Worm (Caenorhabditis elegans) whole organism, young adult: ENCODE measurements around the gene asd-1.
A peak's percentile ranks its signal among the peaks of the same experiment; 100 is the strongest.

ENCODE experiments used
- B0035.1 ChIP-seq: sonication (generic microtip); optimal IDR thresholded peaks from 2 replicates; lab custom pipeline; 2016; ENCODE audit warnings: missing genetic modification characterization, mild to moderate bottlenecking, missing compliant biosample characterization, missing genotype, missing genetic modification reagents
- B0336.3 ChIP-seq: fragments of 200-800 bp; sonication (Bioruptor generic); IDR thresholded peaks from 2 replicates; pipeline ENCODE4 v1.3.6; 2022; ENCODE audit warnings: missing genetic modification characterization, missing compliant biosample characterization
- C06A6.2 ChIP-seq: fragments of 200-800 bp; sonication (Bioruptor generic); conservative IDR thresholded peaks from 2 replicates; pipeline ENCODE4 v1.3.6; 2022; ENCODE audit warnings: missing genetic modification characterization, missing compliant biosample characterization
- C17E4.6 ChIP-seq: fragments of 200-800 bp; sonication (Bioruptor generic); IDR thresholded peaks from 2 replicates; pipeline ENCODE4 v1.3.6; 2022; ENCODE audit warnings: missing genetic modification reagents, missing genetic modification characterization, missing compliant biosample characterization
- F22D6.2 ChIP-seq: sonication (generic microtip); optimal IDR thresholded peaks from 2 replicates; lab custom pipeline; 2016; ENCODE audit warnings: mild to moderate bottlenecking, missing genetic modification characterization, missing compliant biosample characterization
- F33H1.4 ChIP-seq: fragments of 200-800 bp; sonication (Bioruptor generic); IDR thresholded peaks from 2 replicates; pipeline ENCODE4 v1.3.6; 2022; ENCODE audit warnings: missing genetic modification reagents, missing genetic modification characterization, missing compliant biosample characterization
- T07F8.4 ChIP-seq: sonication (generic microtip); optimal IDR thresholded peaks from 2 replicates; lab custom pipeline; 2016; ENCODE audit warnings: mild to moderate bottlenecking, missing genetic modification characterization, moderate library complexity, missing compliant biosample characterization
- Y56A3A.18 ChIP-seq: fragments of 200-800 bp; sonication (Bioruptor generic); IDR thresholded peaks from 2 replicates; pipeline ENCODE4 v1.3.6; 2022; ENCODE audit warnings: missing genetic modification reagents, missing genetic modification characterization, missing compliant biosample characterization
- aptf-3 ChIP-seq: fragments of 200-800 bp; sonication (Bioruptor generic); IDR thresholded peaks from 2 replicates; pipeline ENCODE4 v1.3.6; 2022; ENCODE audit warnings: missing genetic modification characterization, missing compliant biosample characterization
- athp-1 ChIP-seq: sonication (generic microtip); optimal IDR thresholded peaks from 2 replicates; lab custom pipeline; 2017; ENCODE audit warnings: mild to moderate bottlenecking, missing genetic modification characterization, missing compliant biosample characterization
- attf-6 ChIP-seq: fragments of 200-800 bp; sonication (Bioruptor generic); IDR thresholded peaks from 2 replicates; pipeline ENCODE4 v1.3.6; 2022; ENCODE audit warnings: missing genetic modification reagents, missing genetic modification characterization, missing compliant biosample characterization
- ceh-100 ChIP-seq: fragments of 200-800 bp; sonication (Bioruptor generic); IDR thresholded peaks from 2 replicates; pipeline ENCODE4 v1.3.6; 2022; ENCODE audit warnings: missing genetic modification reagents, missing genetic modification characterization, missing compliant biosample characterization
- ceh-27 ChIP-seq: fragments of 200-800 bp; sonication (Bioruptor generic); optimal IDR thresholded peaks from 2 replicates; lab custom pipeline; 2018; ENCODE audit warnings: mild to moderate bottlenecking, missing genetic modification characterization, moderate library complexity, missing compliant biosample characterization
- ceh-79 ChIP-seq: sonication (generic microtip); optimal IDR thresholded peaks from 2 replicates; lab custom pipeline; 2017; ENCODE audit warnings: mild to moderate bottlenecking, missing genetic modification characterization, missing compliant biosample characterization
- die-1 ChIP-seq: sonication (generic microtip); optimal IDR thresholded peaks from 2 replicates; lab custom pipeline; 2016; ENCODE audit warnings: missing genotype, mild to moderate bottlenecking, missing genetic modification characterization, missing compliant biosample characterization
- dpff-1 ChIP-seq: sonication (generic microtip); optimal IDR thresholded peaks from 2 replicates; lab custom pipeline; 2017; ENCODE audit warnings: mild to moderate bottlenecking, missing genetic modification characterization, missing compliant biosample characterization
- egl-44 ChIP-seq: fragments of 200-800 bp; sonication (Bioruptor generic); IDR thresholded peaks from 2 replicates; pipeline ENCODE4 v1.3.6; 2022; ENCODE audit warnings: missing genetic modification reagents, missing genetic modification characterization, missing compliant biosample characterization
- hlh-12 ChIP-seq: sonication (generic microtip); optimal IDR thresholded peaks from 2 replicates; lab custom pipeline; 2016; ENCODE audit warnings: missing genetic modification characterization, missing compliant biosample characterization
- let-526 ChIP-seq: fragments of 200-800 bp; sonication (Bioruptor generic); IDR thresholded peaks from 2 replicates; pipeline ENCODE4 v1.3.6; 2022; ENCODE audit warnings: missing genetic modification reagents, missing genetic modification characterization, missing compliant biosample characterization
- lin-40 ChIP-seq: sonication (generic microtip); optimal IDR thresholded peaks from 2 replicates; lab custom pipeline; 2016; ENCODE audit warnings: missing genetic modification characterization, mild to moderate bottlenecking, missing compliant biosample characterization, missing genotype, missing genetic modification reagents
- lir-1 ChIP-seq: fragments of 200-800 bp; sonication (Bioruptor generic); conservative IDR thresholded peaks from 2 replicates; pipeline ENCODE4 v1.3.6; 2022; ENCODE audit warnings: missing genetic modification reagents, missing genetic modification characterization, missing compliant biosample characterization
- madf-3 ChIP-seq: fragments of 200-800 bp; sonication (Bioruptor generic); IDR thresholded peaks from 2 replicates; pipeline ENCODE4 v1.3.6; 2022; ENCODE audit warnings: missing genetic modification reagents, missing genetic modification characterization, missing compliant biosample characterization
- mcd-1 ChIP-seq: fragments of 200-800 bp; sonication (Bioruptor generic); IDR thresholded peaks from 2 replicates; pipeline ENCODE4 v1.3.6; 2022; ENCODE audit warnings: missing genetic modification reagents, missing genetic modification characterization, missing compliant biosample characterization
- mes-4 ChIP-seq: sonication (generic microtip); optimal IDR thresholded peaks from 2 replicates; lab custom pipeline; 2016; ENCODE audit warnings: missing genotype, missing genetic modification characterization, missing compliant biosample characterization
- nhr-179 ChIP-seq: sonication (generic microtip); optimal IDR thresholded peaks from 2 replicates; lab custom pipeline; 2016; ENCODE audit warnings: mild to moderate bottlenecking, missing genetic modification characterization, missing compliant biosample characterization
- nhr-27 ChIP-seq: fragments of 200-800 bp; sonication (Bioruptor generic); optimal IDR thresholded peaks from 2 replicates; lab custom pipeline; 2018; ENCODE audit warnings: mild to moderate bottlenecking, missing genetic modification characterization, moderate library complexity, missing compliant biosample characterization
- nhr-80 ChIP-seq: sonication (generic microtip); optimal IDR thresholded peaks from 2 replicates; lab custom pipeline; 2016; ENCODE audit warnings: missing genetic modification characterization, missing compliant biosample characterization
- pbrm-1 ChIP-seq: fragments of 200-800 bp; sonication (Bioruptor generic); IDR thresholded peaks from 2 replicates; pipeline ENCODE4 v1.3.6; 2022; ENCODE audit warnings: missing genetic modification reagents, missing genetic modification characterization, missing compliant biosample characterization
- rcor-1 ChIP-seq: fragments of 200-800 bp; sonication (Bioruptor generic); IDR thresholded peaks from 2 replicates; pipeline ENCODE4 v1.3.6; 2022; ENCODE audit warnings: missing genetic modification reagents, missing genetic modification characterization, missing compliant biosample characterization
- rec-8 ChIP-seq, 2 experiments: sonication (generic microtip); optimal IDR thresholded peaks; 2 replicates each; lab custom pipeline; 2016; ENCODE audit warnings: mild to moderate bottlenecking in 2 of 2, missing genetic modification characterization in 2 of 2, missing genetic modification reagents in 2 of 2, missing genotype in 2 of 2, missing biosample characterization in 1 of 2, missing compliant biosample characterization in 1 of 2, moderate library complexity in 1 of 2
- sdz-38 ChIP-seq: sonication (generic microtip); optimal IDR thresholded peaks from 2 replicates; lab custom pipeline; 2016; ENCODE audit warnings: missing genotype, missing genetic modification characterization, missing compliant biosample characterization
- zim-3 ChIP-seq: sonication (generic microtip); optimal IDR thresholded peaks from 2 replicates; lab custom pipeline; 2017; ENCODE audit warnings: mild to moderate bottlenecking, missing genetic modification characterization, moderate library complexity, missing compliant biosample characterization
- ztf-18 ChIP-seq: sonication (generic microtip); optimal IDR thresholded peaks from 2 replicates; lab custom pipeline; 2016; ENCODE audit warnings: missing genotype, mild to moderate bottlenecking, missing genetic modification characterization, missing compliant biosample characterization
- ztf-22 ChIP-seq: fragments of 200-800 bp; sonication (Bioruptor generic); optimal IDR thresholded peaks from 2 replicates; lab custom pipeline; 2018; ENCODE audit warnings: mild to moderate bottlenecking, missing genetic modification characterization, moderate library complexity, missing compliant biosample characterization
- ztf-28 ChIP-seq: fragments of 200-800 bp; sonication (Bioruptor generic); IDR thresholded peaks from 2 replicates; pipeline ENCODE4 v1.3.6; 2022; ENCODE audit warnings: missing genetic modification reagents, missing genetic modification characterization, missing compliant biosample characterization
- ztf-3 ChIP-seq: fragments of 200-800 bp; sonication (Bioruptor generic); optimal IDR thresholded peaks from 2 replicates; lab custom pipeline; 2018; ENCODE audit warnings: mild to moderate bottlenecking, missing genetic modification characterization, missing compliant biosample characterization

Gene asd-1

DNA sequence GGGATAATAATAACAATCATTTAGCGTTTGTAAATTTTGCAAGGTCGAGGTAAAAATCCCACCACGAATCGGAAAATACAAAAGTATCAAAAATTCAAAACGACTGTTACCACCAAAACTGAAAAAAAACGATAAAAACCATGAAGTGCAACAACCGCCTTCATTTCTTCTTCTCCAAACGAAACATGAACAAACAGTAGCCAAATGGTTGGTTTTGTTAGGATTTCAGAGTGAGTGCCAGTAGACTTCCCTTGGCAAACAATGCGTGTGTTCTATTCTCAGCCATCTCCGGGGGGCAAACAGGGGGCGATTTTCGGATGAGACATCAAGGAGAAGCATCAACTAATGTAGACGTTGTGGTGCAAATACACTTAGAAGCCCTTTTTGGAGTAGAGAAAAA lies 27.6 kb downstream of the asd-1 start:
- TF ChIP-seq lir-1 (no peak), dpff-1 (tag; lab: Kevin White, UChicago) (no peak), mcd-1 (GFP tag; lab: Robert Waterston, UW) (no peak), aptf-3 (no peak), B0336.3 (no peak), egl-44 (GFP tag; lab: Robert Waterston, UW) (no peak), madf-3 (GFP tag; lab: Robert Waterston, UW) (no peak), C06A6.2 (GFP tag; lab: Robert Waterston, UW) (no peak), pbrm-1 (GFP tag; lab: Robert Waterston, UW) (no peak), ztf-18 (no peak), B0035.1 (tag; lab: Kevin White, UChicago) (no peak), F33H1.4 (GFP tag; lab: Robert Waterston, UW) (no peak), nhr-27 (tag; lab: Kevin White, UChicago) (no peak)

DNA sequence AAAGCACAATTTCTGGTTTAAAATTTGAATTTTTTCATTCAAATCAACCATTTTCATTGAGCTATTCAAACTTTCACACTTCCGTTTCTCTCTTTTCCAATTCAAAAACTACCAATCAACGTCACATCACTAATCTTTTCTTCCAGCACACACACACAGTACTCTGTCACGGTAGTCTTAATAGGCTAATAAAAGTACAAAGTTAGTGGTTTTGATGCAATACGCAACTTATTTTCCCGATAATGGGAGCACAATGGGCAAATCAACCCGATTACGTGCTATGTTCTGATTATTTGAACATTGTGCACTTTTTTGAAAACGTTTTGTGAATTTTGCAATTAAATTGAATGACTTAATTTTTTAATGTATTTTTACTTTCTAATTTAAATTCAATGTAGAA lies 30.3 kb downstream of the asd-1 start:
- TF ChIP-seq ceh-100, result no peak
- TF ChIP-seq nhr-80, result peak; percentile 65

DNA sequence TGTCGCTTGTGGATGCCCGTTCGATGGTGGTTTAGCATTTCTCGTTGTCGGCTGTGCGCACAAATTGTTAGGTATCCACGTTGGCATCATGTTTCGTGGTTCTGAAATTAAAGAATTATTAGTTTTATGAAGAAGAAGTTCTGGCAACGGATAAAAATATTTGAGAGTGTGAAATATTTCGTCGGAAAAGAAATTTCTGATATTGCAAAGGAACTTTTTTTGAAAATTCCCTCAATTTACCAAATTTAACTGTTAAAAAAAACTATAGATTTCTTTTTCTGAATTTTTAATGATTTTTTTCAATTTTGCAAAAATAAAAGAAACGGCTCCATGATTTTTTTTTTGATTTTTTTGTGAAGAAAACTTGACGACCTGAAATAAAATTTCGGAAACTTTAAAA lies 30.9 kb downstream of the asd-1 start, which contains the start of gene mpk-1:
mpk-1 (minus strand) TSS at position 101 of the 400 bp plus-strand sequence.
- no peak for TF ChIP-seq Y56A3A.18 (GFP tag; lab: Robert Waterston, UW)
- no peak for TF ChIP-seq hlh-12
- TF ChIP-seq zim-3, result no peak
- TF ChIP-seq athp-1, result no peak
- TF ChIP-seq mcd-1 (GFP tag; lab: Robert Waterston, UW), result no peak
- TF ChIP-seq ztf-22 (GFP tag; lab: Kevin White, UChicago), result no peak
- no peak for TF ChIP-seq madf-3 (GFP tag; lab: Robert Waterston, UW)
- no peak for TF ChIP-seq lin-40 (tag; lab: Kevin White, UChicago)
- no peak for TF ChIP-seq lir-1

DNA sequence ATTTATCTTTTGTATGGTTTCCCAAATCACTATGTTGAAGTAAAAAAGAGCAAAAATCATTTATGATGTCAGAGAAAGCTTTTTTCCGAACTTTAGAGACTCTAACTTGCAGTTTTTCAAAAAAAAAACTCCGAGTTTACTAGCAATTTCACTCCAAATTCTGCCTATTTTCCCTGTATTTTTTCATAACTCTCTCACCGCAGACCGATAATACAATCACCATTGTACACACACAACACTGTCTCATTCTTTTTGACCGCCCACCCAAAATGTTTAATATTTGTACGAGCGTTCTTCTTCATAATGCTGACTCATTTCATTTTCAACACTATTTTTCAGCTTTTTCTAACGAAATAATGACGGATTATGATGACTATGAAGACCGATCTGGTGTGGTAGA lies 31.8 kb downstream of the asd-1 start, which contains the start of gene F43C1.5:
F43C1.5 (plus strand) TSS at position 301 of the 400 bp plus-strand sequence.
- TF ChIP-seq rcor-1 (GFP tag; lab: Robert Waterston, UW) (no peak), ceh-79 (no peak), F22D6.2 (no peak), ztf-3 (no peak), nhr-80 (no peak), die-1 (tag; lab: Kevin White, UChicago) (no peak), ceh-27 (GFP tag; lab: Kevin White, UChicago) (no peak), mes-4 (tag; lab: Kevin White, UChicago) (no peak), C17E4.6 (GFP tag; lab: Robert Waterston, UW) (no peak), nhr-179 (no peak), attf-6 (GFP tag; lab: Robert Waterston, UW) (no peak), sdz-38 (tag; lab: Kevin White, UChicago) (no peak), rec-8 (tag; optimal IDR thresholded peaks at IDR 0.05; lab: Kevin White, UChicago) (no peak), T07F8.4 (no peak), let-526 (GFP tag; lab: Robert Waterston, UW) (no peak), nhr-27 (tag; lab: Kevin White, UChicago) (no peak), ztf-28 (no peak)
